Worm (Caenorhabditis elegans) whole organism, L3 larva: ENCODE results near the gene F47C12.8.

Source experiments
- ZK546.5 ChIP-seq: sonication (generic microtip); optimal IDR thresholded peaks from 2 replicates; lab custom pipeline; 2017; ENCODE audit warnings: missing biosample characterization, missing genetic modification characterization
- daf-12 ChIP-seq: fragments of 150-350 bp; optimal IDR thresholded peaks from 2 replicates; lab custom pipeline; 2014; ENCODE audit warnings: missing biosample characterization, missing genetic modification reagents, missing genetic modification characterization
- egl-27 ChIP-seq: sonication (generic microtip); optimal IDR thresholded peaks from 4 replicates; lab custom pipeline; 2017; ENCODE audit warnings: missing biosample characterization, missing genetic modification reagents, missing genetic modification characterization
- elt-2 ChIP-seq: sonication (generic microtip); optimal IDR thresholded peaks from 2 replicates; lab custom pipeline; 2016; ENCODE audit warnings: missing genetic modification reagents, mild to moderate bottlenecking, missing genetic modification characterization, missing compliant biosample characterization
- mdl-1 ChIP-seq: fragments of 150-350 bp; optimal IDR thresholded peaks from 2 replicates; lab custom pipeline; 2014; ENCODE audit warnings: missing biosample characterization, missing genetic modification characterization
- nhr-12 ChIP-seq: fragments of 150-350 bp; optimal IDR thresholded peaks from 2 replicates; lab custom pipeline; 2014; ENCODE audit warnings: missing biosample characterization, missing genetic modification characterization
- nhr-28 ChIP-seq: fragments of 150-350 bp; optimal IDR thresholded peaks from 2 replicates; lab custom pipeline; 2014; ENCODE audit warnings: missing biosample characterization, missing genetic modification characterization
- nhr-67 ChIP-seq: fragments of 150-350 bp; optimal IDR thresholded peaks from 2 replicates; lab custom pipeline; 2014; ENCODE audit warnings: missing biosample characterization, missing genetic modification characterization
- nhr-76 ChIP-seq: fragments of 150-350 bp; sonication (generic microtip); optimal IDR thresholded peaks from 5 replicates; lab custom pipeline; 2014; ENCODE audit warnings: missing biosample characterization, missing genetic modification characterization
- nhr-77 ChIP-seq: fragments of 150-350 bp; optimal IDR thresholded peaks from 2 replicates; lab custom pipeline; 2014; ENCODE audit warnings: missing biosample characterization, missing genetic modification characterization
- snpc-4 ChIP-seq: fragments of 150-350 bp; optimal IDR thresholded peaks from 2 replicates; lab custom pipeline; 2014; ENCODE audit warnings: missing biosample characterization, missing genetic modification characterization
- unc-39 ChIP-seq: sonication (generic microtip); optimal IDR thresholded peaks from 4 replicates; lab custom pipeline; 2017; ENCODE audit warnings: missing biosample characterization, missing genetic modification characterization
- ztf-11 ChIP-seq: fragments of 150-350 bp; optimal IDR thresholded peaks from 2 replicates; lab custom pipeline; 2014; ENCODE audit warnings: missing biosample characterization, missing genetic modification characterization
- ztf-4 ChIP-seq: fragments of 150-350 bp; optimal IDR thresholded peaks from 2 replicates; lab custom pipeline; 2014; ENCODE audit warnings: missing biosample characterization, missing genetic modification characterization

DNA sequence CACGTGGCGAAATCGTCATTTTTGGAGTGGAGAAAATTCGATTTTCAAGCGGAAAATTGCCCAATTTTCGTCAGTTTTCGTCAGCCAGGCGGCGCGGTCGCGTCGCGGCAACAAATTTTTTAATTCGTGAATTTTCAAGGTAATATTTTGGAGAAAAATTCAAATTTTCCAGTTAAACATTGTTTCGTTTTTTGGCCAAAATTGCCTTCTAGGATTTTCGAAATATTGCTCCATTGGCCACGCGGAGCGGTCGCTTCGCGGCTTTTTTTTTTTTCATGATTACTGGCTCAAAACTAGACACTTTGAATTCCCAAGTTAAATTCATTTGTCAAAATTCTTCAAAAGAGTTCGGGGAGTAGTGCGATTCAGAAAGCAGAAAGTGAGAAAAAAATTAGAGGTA lies 49.2 kb upstream of the F47C12.8 start:
- TF ChIP-seq egl-27 (no peak), unc-39 (tag; lab: Kevin White, UChicago) (no peak), mdl-1 (no peak), ztf-11 (no peak), nhr-76 (tag; lab: Kevin White, UChicago) (no peak), nhr-77 (tag; lab: Kevin White, UChicago) (no peak), daf-12 (tag; lab: Kevin White, UChicago) (no peak), elt-2 (tag; lab: Kevin White, UChicago) (no peak), ztf-4 (tag; lab: Kevin White, UChicago) (no peak), snpc-4 (tag; lab: Kevin White, UChicago) (no peak), nhr-12 (tag; lab: Kevin White, UChicago) (no peak), nhr-28 (tag; lab: Kevin White, UChicago) (no peak), ZK546.5 (no peak), nhr-67 (tag; lab: Kevin White, UChicago) (no peak)
